Fruit fly (Drosophila melanogaster) whole organism, prepupa: ENCODE results near the gene Grx1.
A peak's percentile ranks its signal among the peaks of the same experiment; 100 is the strongest.

Experiments used
- Blimp-1 ChIP-seq: fragments of 200-800 bp; sonication (Bioruptor generic); optimal IDR thresholded peaks from 3 replicates; lab custom pipeline; 2017; ENCODE audit warnings: missing biosample characterization, missing genetic modification characterization, mild to moderate bottlenecking, moderate library complexity, missing genetic modification reagents
- CG10631 ChIP-seq: fragments of 200-800 bp; sonication (Bioruptor generic); optimal IDR thresholded peaks from 2 replicates; lab custom pipeline; 2016; ENCODE audit warnings: missing biosample characterization, missing genetic modification characterization
- CG10669 ChIP-seq: fragments of 200-800 bp; sonication (Bioruptor generic); optimal IDR thresholded peaks from 3 replicates; lab custom pipeline; 2018; ENCODE audit warnings: missing biosample characterization, mild to moderate bottlenecking, missing genetic modification characterization, moderate library complexity
- CG11294 ChIP-seq: fragments of 200-800 bp; sonication (Bioruptor generic); IDR thresholded peaks from 2 replicates; pipeline ENCODE4 v1.3.6; 2022; ENCODE audit warnings: missing biosample characterization, missing genetic modification characterization
- CG11902 ChIP-seq: fragments of 200-800 bp; sonication (Bioruptor generic); optimal IDR thresholded peaks from 3 replicates; lab custom pipeline; 2016; ENCODE audit warnings: missing biosample characterization, missing genetic modification characterization
- CG1621 ChIP-seq: fragments of 200-800 bp; sonication (Bioruptor generic); optimal IDR thresholded peaks from 3 replicates; lab custom pipeline; 2018; ENCODE audit warnings: missing biosample characterization, mild to moderate bottlenecking, missing genetic modification characterization
- CG3032 ChIP-seq: fragments of 200-800 bp; optimal IDR thresholded peaks from 2 replicates; lab custom pipeline; 2019; ENCODE audit warnings: missing biosample characterization, mild to moderate bottlenecking, missing genetic modification characterization, moderate library complexity
- CG31627 ChIP-seq: fragments of 200-800 bp; sonication (Bioruptor generic); optimal IDR thresholded peaks from 3 replicates; lab custom pipeline; 2016; ENCODE audit warnings: missing biosample characterization, missing genetic modification characterization
- CG32006 ChIP-seq: fragments of 200-800 bp; sonication (Bioruptor generic); optimal IDR thresholded peaks from 3 replicates; lab custom pipeline; 2017; ENCODE audit warnings: missing biosample characterization, mild to moderate bottlenecking, missing genetic modification characterization
- CG34406 ChIP-seq: fragments of 200-800 bp; sonication (Bioruptor generic); optimal IDR thresholded peaks from 3 replicates; lab custom pipeline; 2016; ENCODE audit warnings: missing biosample characterization, missing genetic modification characterization
- CG6163 ChIP-seq: fragments of 200-800 bp; sonication (Bioruptor generic); IDR thresholded peaks from 3 replicates; pipeline ENCODE4 v1.3.6; 2022; ENCODE audit warnings: missing biosample characterization, missing genetic modification characterization
- CG6276 ChIP-seq: fragments of 200-800 bp; sonication (Bioruptor generic); optimal IDR thresholded peaks from 2 replicates; lab custom pipeline; 2017; ENCODE audit warnings: missing biosample characterization, mild to moderate bottlenecking, missing genetic modification characterization
- CG6792 ChIP-seq: fragments of 200-800 bp; sonication (Bioruptor generic); optimal IDR thresholded peaks from 3 replicates; lab custom pipeline; 2016; ENCODE audit warnings: missing biosample characterization, missing genetic modification characterization
- CG6808 ChIP-seq: fragments of 200-800 bp; sonication (Bioruptor generic); optimal IDR thresholded peaks from 3 replicates; lab custom pipeline; 2017; ENCODE audit warnings: missing biosample characterization, missing genetic modification characterization, mild to moderate bottlenecking, moderate library complexity, missing genetic modification reagents
- CG6854 ChIP-seq: fragments of 200-800 bp; sonication (Bioruptor generic); optimal IDR thresholded peaks from 2 replicates; lab custom pipeline; 2017; ENCODE audit warnings: missing biosample characterization, mild to moderate bottlenecking, missing genetic modification characterization
- CG7368 ChIP-seq: fragments of 200-800 bp; sonication (Bioruptor generic); optimal IDR thresholded peaks from 3 replicates; lab custom pipeline; 2016; ENCODE audit warnings: missing biosample characterization, missing genetic modification characterization
- CG8119 ChIP-seq: fragments of 200-800 bp; sonication (Bioruptor generic); IDR thresholded peaks from 3 replicates; pipeline ENCODE4 v1.3.6; 2022; ENCODE audit warnings: missing biosample characterization, missing genetic modification characterization
- CG8319 ChIP-seq: fragments of 200-800 bp; sonication (Bioruptor generic); optimal IDR thresholded peaks from 3 replicates; lab custom pipeline; 2016; ENCODE audit warnings: missing biosample characterization, missing genetic modification characterization
- CG8632 ChIP-seq: fragments of 200-800 bp; sonication (Bioruptor generic); optimal IDR thresholded peaks from 3 replicates; lab custom pipeline; 2016; ENCODE audit warnings: missing biosample characterization, missing genetic modification characterization
- Eip75B ChIP-seq: fragments of 200-800 bp; sonication (Bioruptor generic); optimal IDR thresholded peaks from 3 replicates; lab custom pipeline; 2016; ENCODE audit warnings: missing biosample characterization, missing genetic modification characterization
- Eip78C ChIP-seq: fragments of 200-800 bp; sonication (Bioruptor generic); peaks from one replicate; lab custom pipeline; 2016; ENCODE audit warnings: missing biosample characterization, missing genetic modification characterization
- Ets21C ChIP-seq: fragments of 200-800 bp; sonication (Bioruptor generic); optimal IDR thresholded peaks from 3 replicates; lab custom pipeline; 2016; ENCODE audit warnings: missing biosample characterization, missing genetic modification characterization
- Ets96B ChIP-seq: fragments of 200-800 bp; optimal IDR thresholded peaks from 2 replicates; lab custom pipeline; 2019; ENCODE audit warnings: missing biosample characterization, mild to moderate bottlenecking, missing genetic modification characterization, moderate library complexity
- Gug ChIP-seq: fragments of 200-800 bp; sonication (Bioruptor generic); IDR thresholded peaks from 2 replicates; pipeline ENCODE4 v1.3.6; 2022; ENCODE audit warnings: missing biosample characterization, missing genetic modification characterization
- Hr39 ChIP-seq: fragments of 200-800 bp; sonication (Bioruptor generic); optimal IDR thresholded peaks from 2 replicates; lab custom pipeline; 2016; ENCODE audit warnings: missing biosample characterization, missing genetic modification characterization
- Hr4 ChIP-seq: fragments of 200-800 bp; sonication (Bioruptor generic); optimal IDR thresholded peaks from 3 replicates; lab custom pipeline; 2016; ENCODE audit warnings: missing biosample characterization, missing genetic modification characterization
- Lpt ChIP-seq: fragments of 200-800 bp; sonication (Bioruptor generic); optimal IDR thresholded peaks from 3 replicates; lab custom pipeline; 2016; ENCODE audit warnings: missing biosample characterization, missing genetic modification characterization
- Met ChIP-seq: fragments of 200-800 bp; sonication (Bioruptor generic); optimal IDR thresholded peaks from 3 replicates; lab custom pipeline; 2016; ENCODE audit warnings: missing biosample characterization, missing genetic modification characterization
- OdsH ChIP-seq: fragments of 200-800 bp; sonication (Bioruptor generic); optimal IDR thresholded peaks from 3 replicates; lab custom pipeline; 2016; ENCODE audit warnings: missing biosample characterization, missing genetic modification characterization
- Smox ChIP-seq: fragments of 200-800 bp; sonication (Bioruptor generic); optimal IDR thresholded peaks from 3 replicates; lab custom pipeline; 2016; ENCODE audit warnings: missing biosample characterization, missing genetic modification characterization
- Sox102F ChIP-seq: fragments of 200-800 bp; sonication (Bioruptor generic); optimal IDR thresholded peaks from 2 replicates; lab custom pipeline; 2016; ENCODE audit warnings: missing biosample characterization, mild to moderate bottlenecking, missing genetic modification characterization
- Sox14 ChIP-seq: fragments of 200-800 bp; sonication (Bioruptor generic); optimal IDR thresholded peaks from 3 replicates; lab custom pipeline; 2016; ENCODE audit warnings: missing biosample characterization, missing genetic modification characterization
- Sox15 ChIP-seq: fragments of 200-800 bp; sonication (Bioruptor generic); optimal IDR thresholded peaks from 3 replicates; lab custom pipeline; 2016; ENCODE audit warnings: missing biosample characterization, missing genetic modification characterization
- achi ChIP-seq: fragments of 200-800 bp; sonication (Bioruptor generic); optimal IDR thresholded peaks from 3 replicates; lab custom pipeline; 2016; ENCODE audit warnings: missing biosample characterization, missing genetic modification characterization
- acj6 ChIP-seq: fragments of 200-800 bp; sonication (Bioruptor generic); optimal IDR thresholded peaks from 3 replicates; lab custom pipeline; 2016; ENCODE audit warnings: missing biosample characterization, missing genetic modification characterization
- cyc ChIP-seq: fragments of 200-800 bp; sonication (Bioruptor generic); optimal IDR thresholded peaks from 3 replicates; lab custom pipeline; 2016; ENCODE audit warnings: missing biosample characterization, missing genetic modification characterization
- dac ChIP-seq: fragments of 200-800 bp; sonication (Bioruptor generic); optimal IDR thresholded peaks from 2 replicates; lab custom pipeline; 2017; ENCODE audit warnings: missing biosample characterization, mild to moderate bottlenecking, missing genetic modification characterization
- dsx ChIP-seq: fragments of 200-800 bp; optimal IDR thresholded peaks from 3 replicates; lab custom pipeline; 2019; ENCODE audit warnings: missing biosample characterization, mild to moderate bottlenecking, missing genetic modification characterization, moderate library complexity; ENCODE audit not compliant: poor library complexity, severe bottlenecking
- eg ChIP-seq: fragments of 200-800 bp; sonication (Bioruptor generic); IDR thresholded peaks from 3 replicates; pipeline ENCODE4 v1.3.6; 2022; ENCODE audit warnings: missing biosample characterization, missing genetic modification characterization
- esn ChIP-seq: fragments of 200-800 bp; sonication (Bioruptor generic); optimal IDR thresholded peaks from 2 replicates; lab custom pipeline; 2016; ENCODE audit warnings: missing biosample characterization, mild to moderate bottlenecking, missing genetic modification characterization, moderate library complexity
- fd59A ChIP-seq: fragments of 200-800 bp; sonication (Bioruptor generic); optimal IDR thresholded peaks from 2 replicates; lab custom pipeline; 2017; ENCODE audit warnings: missing biosample characterization, mild to moderate bottlenecking, missing genetic modification characterization, missing genetic modification reagents
- fd85E ChIP-seq: fragments of 200-800 bp; sonication (Bioruptor generic); optimal IDR thresholded peaks from 3 replicates; lab custom pipeline; 2016; ENCODE audit warnings: missing biosample characterization, missing genetic modification characterization
- fkh ChIP-seq: fragments of 200-800 bp; sonication (Bioruptor generic); optimal IDR thresholded peaks from 3 replicates; lab custom pipeline; 2017; ENCODE audit warnings: missing biosample characterization, mild to moderate bottlenecking, missing genetic modification characterization, moderate library complexity
- lz ChIP-seq: fragments of 200-800 bp; sonication (Bioruptor generic); optimal IDR thresholded peaks from 3 replicates; lab custom pipeline; 2016; ENCODE audit warnings: missing biosample characterization, missing genetic modification characterization
- net ChIP-seq: fragments of 200-800 bp; sonication (Bioruptor generic); optimal IDR thresholded peaks from 3 replicates; lab custom pipeline; 2016; ENCODE audit warnings: missing biosample characterization, missing genetic modification characterization
- pdm3 ChIP-seq: fragments of 200-800 bp; sonication (Bioruptor generic); optimal IDR thresholded peaks from 3 replicates; lab custom pipeline; 2016; ENCODE audit warnings: missing biosample characterization, missing genetic modification characterization
- salr ChIP-seq, 2 experiments: fragments of 200-800 bp; sonication (Bioruptor generic); optimal IDR thresholded peaks; 3 replicates each; lab custom pipeline; 2016 to 2018; ENCODE audit warnings: missing biosample characterization in 2 of 2, missing genetic modification characterization in 2 of 2, mild to moderate bottlenecking in 1 of 2
- ss ChIP-seq, 2 experiments: fragments of 200-800 bp; sonication (Bioruptor generic); optimal IDR thresholded peaks; 2 replicates in 1 of 2; 3 replicates in 1 of 2; lab custom pipeline; 2017 to 2018; ENCODE audit warnings: mild to moderate bottlenecking in 2 of 2, missing biosample characterization in 2 of 2, missing genetic modification characterization in 2 of 2, moderate library complexity in 1 of 2
- svp ChIP-seq: fragments of 200-800 bp; sonication (Bioruptor generic); peaks from one replicate; lab custom pipeline; 2016; ENCODE audit warnings: missing biosample characterization, missing genetic modification characterization
- topi ChIP-seq: fragments of 200-800 bp; sonication (Bioruptor generic); optimal IDR thresholded peaks from 3 replicates; lab custom pipeline; 2016; ENCODE audit warnings: missing biosample characterization, missing genetic modification characterization
- vri ChIP-seq: fragments of 200-800 bp; sonication (Bioruptor generic); optimal IDR thresholded peaks from 3 replicates; lab custom pipeline; 2016; ENCODE audit warnings: missing biosample characterization, mild to moderate bottlenecking, missing genetic modification characterization

The Grx1 gene

DNA sequence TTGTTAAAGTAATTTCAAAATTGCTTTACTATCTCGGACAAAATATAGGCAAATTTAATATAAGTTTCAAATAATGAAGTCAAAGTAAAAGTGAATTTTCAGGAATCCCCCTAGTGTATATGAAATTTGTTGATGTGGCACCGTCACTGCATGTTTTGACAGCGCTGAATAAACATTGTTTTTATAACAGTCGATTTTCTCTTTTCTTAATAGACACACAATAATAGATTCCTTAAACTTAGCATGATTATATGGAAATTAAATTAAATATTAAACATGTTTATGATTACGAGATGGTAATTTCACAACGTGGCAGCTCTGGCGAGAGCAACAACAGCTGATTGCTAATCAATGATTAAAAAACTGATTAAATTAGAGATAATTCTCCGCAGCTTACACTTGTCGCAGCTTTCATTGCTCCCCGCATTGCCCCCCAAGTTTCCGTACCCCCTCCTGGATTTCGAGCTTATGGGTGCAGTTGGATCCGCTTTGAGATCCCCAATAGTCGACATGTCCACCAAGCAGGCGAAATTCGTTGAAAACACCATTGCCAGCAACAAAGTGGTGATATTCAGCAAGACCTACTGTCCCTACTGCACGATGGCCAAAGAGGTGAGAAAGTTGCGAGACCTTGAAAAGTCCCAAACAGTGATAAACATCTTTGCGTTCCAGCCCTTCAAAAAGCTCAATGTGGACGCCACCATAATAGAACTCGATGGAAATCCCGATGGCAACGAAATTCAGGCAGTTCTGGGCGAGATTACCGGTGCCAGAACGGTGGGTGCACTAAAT lies at the start of gene Grx1:
TSS of gene Grx1 (plus strand) at position 196 of the 792 bp plus-strand sequence.
- TF ChIP-seq CG6854 (no peak), Blimp-1 (GFP tag; lab: Kevin White, UChicago) (peak; percentile 68), fd85E (GFP tag; lab: Kevin White, UChicago) (no peak), Met (GFP tag; lab: Kevin White, UChicago) (peak; percentile 60), CG10631 (peak; percentile 50), Sox14 (GFP tag; lab: Kevin White, UChicago) (peak; percentile 47), salr (GFP tag; optimal IDR thresholded peaks at IDR 0.05; lab: Kevin White, UChicago) (peak in 1 of 2 experiments; percentile 9), ss (GFP tag; optimal IDR thresholded peaks at IDR 0.05; lab: Kevin White, UChicago) (no peak), CG6792 (GFP tag; lab: Kevin White, UChicago) (peak; percentile 53), Hr4 (GFP tag; lab: Kevin White, UChicago) (peak; percentile 63), CG34406 (GFP tag; lab: Kevin White, UChicago) (peak; percentile 48), fd59A (GFP tag; lab: Kevin White, UChicago) (no peak), CG31627 (GFP tag; lab: Kevin White, UChicago) (peak; percentile 36), Eip78C (GFP tag; lab: Kevin White, UChicago) (peak; percentile 81), CG6163 (GFP tag; lab: Robert Waterston, UW) (peak; percentile 66), topi (GFP tag; lab: Kevin White, UChicago) (peak; percentile 40), pdm3 (peak; percentile 76), CG10669 (GFP tag; lab: Kevin White, UChicago) (peak; percentile 41), Gug (0 out of 2 replicates have a peak, but pooled peaks have one; percentile 17), CG3032 (tag; lab: Kevin White, UChicago) (peak; percentile 34), fkh (GFP tag; lab: Kevin White, UChicago) (peak; percentile 84), Sox102F (GFP tag; lab: Kevin White, UChicago) (peak; percentile 61), dac (GFP tag; lab: Kevin White, UChicago) (no peak), CG11294 (GFP tag; lab: Robert Waterston, UW) (no peak), Ets96B (tag; lab: Kevin White, UChicago) (peak; percentile 43), Sox15 (GFP tag; lab: Kevin White, UChicago) (no peak), esn (peak; percentile 62), CG6808 (GFP tag; lab: Kevin White, UChicago) (no peak), acj6 (GFP tag; lab: Kevin White, UChicago) (peak; percentile 58), CG6276 (GFP tag; lab: Kevin White, UChicago) (no peak), CG7368 (no peak), OdsH (GFP tag; lab: Kevin White, UChicago) (peak; percentile 64), dsx (GFP tag; lab: Kevin White, UChicago) (peak; percentile 64), achi (GFP tag; lab: Kevin White, UChicago) (peak; percentile 87), cyc (GFP tag; lab: Kevin White, UChicago) (peak; percentile 48), Ets21C (GFP tag; lab: Kevin White, UChicago) (peak; percentile 38), CG8319 (peak; percentile 9), CG8119 (GFP tag; lab: Robert Waterston, UW) (no peak), Hr39 (GFP tag; lab: Kevin White, UChicago) (peak; percentile 56), Eip75B (GFP tag; lab: Kevin White, UChicago) (peak; percentile 64), svp (peak; percentile 64), CG11902 (GFP tag; lab: Kevin White, UChicago) (peak; percentile 26), Lpt (GFP tag; lab: Kevin White, UChicago) (peak; percentile 48), CG8632 (peak; percentile 47), Smox (GFP tag; lab: Kevin White, UChicago) (peak; percentile 74), vri (GFP tag; lab: Kevin White, UChicago) (peak; percentile 61), CG1621 (tag; lab: Kevin White, UChicago) (no peak), CG32006 (peak; percentile 46), eg (peak; percentile 49; the same call in 2 of the 3 replicates), net (GFP tag; lab: Kevin White, UChicago) (peak; percentile 58), lz (GFP tag; lab: Kevin White, UChicago) (peak; percentile 70)
